Fruit fly (Drosophila melanogaster): ENCODE results near the gene CG11504.

The CG11504 gene

DNA sequence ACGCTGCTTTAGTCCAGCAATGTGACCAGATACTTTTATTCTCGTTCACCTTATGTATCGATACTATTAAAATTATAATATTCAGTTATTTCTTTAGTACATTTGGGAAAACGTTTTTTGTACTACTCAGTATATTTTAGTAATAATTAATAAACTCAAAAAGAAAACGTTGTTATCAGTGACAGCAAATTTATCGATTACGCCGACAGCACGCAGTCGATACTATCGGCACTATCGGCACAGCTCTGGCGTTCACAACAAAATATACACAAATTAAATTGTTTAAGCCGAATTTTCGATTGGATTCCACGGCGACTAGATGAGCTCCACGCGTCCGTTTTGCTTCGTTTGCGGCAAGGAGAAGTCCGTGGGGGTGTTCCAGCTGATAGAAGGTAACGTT is 41.8 kb downstream of the CG11504 start, which contains the start of the genes janA, Sry-alpha and Sry-beta (continued):
- no peak for TF ChIP-seq Tbp (GFP tag; optimal IDR thresholded peaks at IDR 0.05)
- no peak for TF ChIP-seq CG18011 (GFP tag; optimal IDR thresholded peaks at IDR 0.05)
- TF ChIP-seq Hmr (GFP tag; optimal IDR thresholded peaks at IDR 0.05) = no peak
- no peak for TF ChIP-seq CG7987 (GFP tag; optimal IDR thresholded peaks at IDR 0.05)
- TF ChIP-seq CG10565 (GFP tag; optimal IDR thresholded peaks at IDR 0.05) = no peak
- no peak for TF ChIP-seq CG5245 (GFP tag; optimal IDR thresholded peaks at IDR 0.05)
- no peak for TF ChIP-seq repo (GFP tag; optimal IDR thresholded peaks at IDR 0.05)
- peak; percentile 99 for TF ChIP-seq BEAF-32 (GFP tag; optimal IDR thresholded peaks at IDR 0.05)
- TF ChIP-seq NK7.1 (GFP tag; optimal IDR thresholded peaks at IDR 0.05) = no peak
- TF ChIP-seq aop (GFP tag; IDR thresholded peaks at IDR 0.05) = no peak
- no peak for TF ChIP-seq CG9876 (GFP tag; optimal IDR thresholded peaks at IDR 0.05)
- no peak for TF ChIP-seq CG4282 (GFP tag; optimal IDR thresholded peaks at IDR 0.05)
- TF ChIP-seq CG3163 (GFP tag; optimal IDR thresholded peaks at IDR 0.05) = no peak
- TF ChIP-seq exex (tag; optimal IDR thresholded peaks at IDR 0.05) = no peak
- TF ChIP-seq prd (optimal IDR thresholded peaks at IDR 0.05) = no peak
- TF ChIP-seq prd (GFP tag; IDR thresholded peaks at IDR 0.05) = peak; percentile 10; the same call in 1 of the 3 replicates
- peak; percentile 99 for TF ChIP-seq hb (GFP tag; IDR thresholded peaks at IDR 0.05; ENCODE audit: partially characterized antibody)
- TF ChIP-seq CG10209 (GFP tag; optimal IDR thresholded peaks at IDR 0.05) = no peak
- peak; percentile 51; the same call in 1 of the 4 replicates for TF ChIP-seq Gug (GFP tag; IDR thresholded peaks at IDR 0.05)
- no peak for TF ChIP-seq CG11456 (GFP tag; IDR thresholded peaks at IDR 0.05)
- TF ChIP-seq grau (tag; optimal IDR thresholded peaks at IDR 0.05) = no peak
- no peak for TF ChIP-seq odd (GFP tag; optimal IDR thresholded peaks at IDR 0.05)
- no peak for TF ChIP-seq gro (GFP tag; optimal IDR thresholded peaks at IDR 0.05)
- TF ChIP-seq sc (optimal IDR thresholded peaks at IDR 0.05) = no peak
- no peak for TF ChIP-seq sc (GFP tag; optimal IDR thresholded peaks at IDR 0.05)
- no peak for TF ChIP-seq Elba2 (GFP tag; optimal IDR thresholded peaks at IDR 0.05)
- no peak for TF ChIP-seq ro (GFP tag; IDR thresholded peaks at IDR 0.05)
- no peak for TF ChIP-seq Ptx1 (GFP tag; IDR thresholded peaks at IDR 0.05)
- TF ChIP-seq psq (GFP tag; optimal IDR thresholded peaks at IDR 0.05) = no peak
- TF ChIP-seq CG11093 (GFP tag; IDR thresholded peaks at IDR 0.05) = no peak
- no peak for TF ChIP-seq gce (GFP tag; IDR thresholded peaks at IDR 0.05)
- no peak for TF ChIP-seq CG1233 (GFP tag; optimal IDR thresholded peaks at IDR 0.05)
- TF ChIP-seq sug (tag; optimal IDR thresholded peaks at IDR 0.05) = no peak
- no peak for TF ChIP-seq kah (GFP tag; optimal IDR thresholded peaks at IDR 0.05)
- no peak for TF ChIP-seq HmgD (GFP tag; optimal IDR thresholded peaks at IDR 0.05)
- peak; percentile 36 for TF ChIP-seq CoRest (tag; optimal IDR thresholded peaks at IDR 0.05)
- TF ChIP-seq Awh (GFP tag; IDR thresholded peaks at IDR 0.05) = no peak
- no peak for TF ChIP-seq ash1 (GFP tag; optimal IDR thresholded peaks at IDR 0.05)
- no peak for TF ChIP-seq Aef1 (GFP tag; IDR thresholded peaks at IDR 0.05)
- no peak for TF ChIP-seq unpg (GFP tag; optimal IDR thresholded peaks at IDR 0.05)
- TF ChIP-seq CG5953 (GFP tag; IDR thresholded peaks at IDR 0.05) = no peak
- TF ChIP-seq CG18619 (GFP tag; optimal IDR thresholded peaks at IDR 0.05) = no peak
- TF ChIP-seq CG13624 (GFP tag; optimal IDR thresholded peaks at IDR 0.05) = no peak
- TF ChIP-seq CG13123 (GFP tag; optimal IDR thresholded peaks at IDR 0.05) = no peak
- TF ChIP-seq ara (GFP tag; IDR thresholded peaks at IDR 0.05) = no peak
- TF ChIP-seq CG8944 (GFP tag; optimal IDR thresholded peaks at IDR 0.05) = no peak
- no peak for TF ChIP-seq CG14667 (GFP tag; IDR thresholded peaks at IDR 0.05)
- TF ChIP-seq cwo (GFP tag; optimal IDR thresholded peaks at IDR 0.05) = no peak
- TF ChIP-seq CG14860 (GFP tag; IDR thresholded peaks at IDR 0.05; ENCODE audit: partially characterized antibody) = peak; percentile 99
- no peak for TF ChIP-seq Atf-2 (GFP tag; optimal IDR thresholded peaks at IDR 0.05)
- TF ChIP-seq fd64A (GFP tag; optimal IDR thresholded peaks at IDR 0.05) = no peak
- no peak for TF ChIP-seq dmrt99B (tag; optimal IDR thresholded peaks at IDR 0.05)
- no peak for TF ChIP-seq trh (GFP tag; optimal IDR thresholded peaks at IDR 0.05)
